Fruit fly (Drosophila melanogaster) whole organism, larva: ENCODE data around the gene CG17129.

Experiments used
- noc ChIP-seq: fragments of 200-800 bp; sonication (Bioruptor generic); optimal IDR thresholded peaks from 3 replicates; lab custom pipeline; 2019; ENCODE audit warnings: missing biosample characterization, mild to moderate bottlenecking, missing genetic modification characterization, moderate library complexity

CG17129 gene

DNA sequence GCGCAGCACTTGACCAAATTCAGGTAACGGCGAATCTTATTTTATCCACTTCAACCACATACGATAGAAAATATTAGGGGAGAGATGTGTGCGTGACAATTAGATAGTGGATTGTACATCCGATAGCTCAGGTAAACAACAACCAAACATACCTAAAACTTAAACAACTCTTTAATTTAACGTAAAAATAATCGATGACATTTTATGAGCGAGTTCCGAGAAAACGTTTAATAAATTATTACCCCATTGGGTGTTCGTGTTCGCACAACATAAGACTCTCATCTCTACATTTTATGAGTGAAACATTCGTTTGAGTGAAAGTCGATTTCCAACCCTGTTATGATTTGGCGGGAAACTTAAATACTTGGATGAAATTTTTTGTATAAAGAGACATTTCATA is at the start of gene CG17129:
Gene CG17129 (minus strand): TSS at position 69 of the 400 bp plus-strand sequence.
- peak; percentile 72 for TF ChIP-seq noc (tag; lab: Kevin White, UChicago)

DNA sequence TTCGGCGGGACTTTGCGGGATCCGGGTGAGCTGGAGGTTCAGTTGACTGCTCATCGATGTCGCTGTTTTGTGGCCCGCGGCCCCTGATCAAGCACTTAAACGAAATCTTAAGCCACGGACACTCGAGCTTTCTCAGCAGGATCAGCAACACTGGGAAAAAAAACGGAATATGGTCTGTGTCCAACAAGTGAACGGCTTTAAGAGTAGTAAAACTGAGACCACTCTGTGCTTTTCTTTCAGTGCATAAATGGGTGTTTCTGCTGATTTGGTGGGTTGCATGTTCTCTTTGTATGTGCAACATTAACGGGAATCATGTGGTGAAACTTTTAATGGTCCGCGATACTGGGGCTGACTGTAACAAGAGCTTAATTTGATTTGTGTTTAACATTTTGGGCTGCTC is 49.2 kb upstream of the CG17129 start:
- no peak for TF ChIP-seq noc (tag; lab: Kevin White, UChicago)

DNA sequence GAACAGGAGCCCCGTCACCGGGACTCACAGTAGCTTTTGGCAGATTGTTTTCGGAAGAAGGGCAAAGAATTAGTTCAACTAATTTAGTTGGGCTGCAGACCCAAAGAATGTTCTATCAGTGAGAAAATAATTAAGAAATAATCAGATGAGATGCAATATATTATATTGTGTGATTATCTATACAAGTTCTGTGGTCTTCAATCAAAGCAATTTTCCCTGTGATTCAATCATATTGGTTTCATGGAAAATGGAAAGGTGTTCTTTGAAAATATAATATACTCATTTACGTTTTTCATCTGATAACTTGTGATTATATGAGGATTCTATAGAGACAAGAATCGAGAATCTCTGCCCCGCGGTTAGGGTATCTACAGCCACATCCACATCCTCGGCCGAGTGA is 48.5 kb upstream of the CG17129 start:
- no peak for TF ChIP-seq noc (tag; lab: Kevin White, UChicago)

DNA sequence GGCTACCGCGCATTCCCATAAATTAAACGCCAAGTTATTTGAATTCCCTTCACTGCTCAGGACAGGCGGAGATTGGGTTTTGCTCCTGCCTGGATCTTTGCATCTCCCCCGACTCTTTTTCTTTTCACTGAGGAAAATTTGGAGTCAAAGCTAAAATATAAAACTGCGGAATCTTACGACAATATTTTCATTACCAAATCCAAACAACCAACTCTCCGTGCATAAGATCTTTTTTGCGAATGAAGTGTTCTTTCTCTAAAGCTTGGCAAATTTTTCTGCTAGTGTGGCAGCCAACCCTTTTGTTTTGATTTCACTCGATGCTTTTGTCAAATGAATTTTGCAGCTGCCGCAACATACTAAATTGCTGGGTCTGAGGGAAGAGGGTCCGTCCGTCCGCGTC is 47.7 kb upstream of the CG17129 start:
- TF ChIP-seq noc (tag; lab: Kevin White, UChicago): no peak

DNA sequence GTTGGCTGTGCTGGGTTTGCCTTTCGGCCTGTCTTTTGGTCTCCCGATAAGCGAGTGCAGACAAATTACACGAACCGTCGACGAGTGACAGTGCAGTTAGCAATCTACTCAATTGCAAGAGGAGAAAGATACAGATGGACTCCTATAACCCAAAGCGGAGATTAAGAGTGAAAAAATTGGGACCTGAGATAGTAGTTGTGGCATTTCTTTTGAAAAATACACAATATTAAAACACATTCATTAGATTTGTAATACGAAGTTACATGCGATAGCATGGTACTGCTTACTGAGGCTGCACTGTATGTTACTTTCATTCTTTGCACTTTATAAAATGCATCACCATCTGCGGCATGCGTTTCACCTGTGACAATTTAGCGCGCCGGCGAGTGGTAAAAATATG is 47.1 kb upstream of the CG17129 start:
- TF ChIP-seq noc (tag; lab: Kevin White, UChicago): no peak

DNA sequence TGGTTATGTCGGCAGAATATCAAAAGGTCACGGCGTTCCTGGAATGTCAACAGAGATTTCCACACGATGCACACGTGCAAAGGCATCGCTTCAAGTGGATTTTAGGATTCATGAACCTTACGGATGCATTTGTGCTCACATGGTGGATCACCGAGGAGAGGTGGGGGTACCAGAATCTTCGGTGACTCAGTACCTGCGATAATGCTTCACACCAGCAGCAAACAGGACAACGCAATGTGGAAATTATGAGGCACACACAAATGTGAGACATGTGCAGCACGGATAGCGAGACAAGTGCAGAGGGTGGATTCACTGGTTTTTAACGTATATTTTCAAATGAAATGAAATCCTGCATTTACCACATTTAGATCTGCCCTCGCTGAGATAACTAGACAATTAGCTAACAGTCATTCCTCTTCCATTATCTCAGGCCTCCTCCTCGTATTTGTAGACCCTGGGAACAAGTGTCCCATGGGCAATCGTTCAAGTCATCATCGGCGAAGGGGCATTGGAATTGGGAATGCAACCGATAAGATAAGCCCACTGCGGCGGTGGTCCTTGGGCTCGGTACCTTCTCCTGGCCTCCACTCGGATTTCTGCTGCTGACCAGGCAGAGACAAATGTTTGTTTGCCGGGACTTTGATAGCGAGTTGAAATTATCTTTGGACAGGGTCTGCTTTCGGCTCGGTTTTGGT is 46.5 kb upstream of the CG17129 start:
- TF ChIP-seq noc (tag; lab: Kevin White, UChicago): no peak

DNA sequence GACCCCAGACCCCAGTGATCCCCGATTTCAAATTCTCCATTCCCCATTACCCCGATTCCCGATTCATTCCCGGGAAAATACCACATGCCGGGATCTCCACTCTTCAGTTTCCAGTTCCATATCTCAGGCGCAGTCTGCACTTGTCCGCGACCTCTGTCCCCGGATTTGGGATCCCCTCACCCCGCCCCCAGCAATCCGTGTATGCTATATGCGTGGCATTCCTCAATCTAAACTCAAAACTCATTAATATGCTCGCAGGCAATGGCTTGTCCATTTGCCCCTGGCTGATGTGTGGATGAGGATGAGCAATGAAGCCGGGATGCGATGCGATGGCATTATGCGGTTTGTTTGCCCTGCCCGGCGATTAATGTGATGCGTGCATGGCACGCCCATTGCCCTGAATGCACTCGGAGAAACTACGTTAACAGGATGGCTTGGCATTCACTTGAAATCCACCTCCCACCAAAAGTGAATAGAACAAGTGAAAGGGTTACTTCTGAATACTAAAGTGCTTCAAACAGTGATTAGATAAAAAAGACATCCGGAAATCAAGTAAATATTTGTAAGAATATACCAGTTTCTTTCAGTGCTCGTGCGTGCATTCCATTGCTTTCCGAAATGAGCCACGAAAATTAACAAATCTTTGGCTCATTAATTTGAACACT is 45.5 kb upstream of the CG17129 start:
- no peak for TF ChIP-seq noc (tag; lab: Kevin White, UChicago)

DNA sequence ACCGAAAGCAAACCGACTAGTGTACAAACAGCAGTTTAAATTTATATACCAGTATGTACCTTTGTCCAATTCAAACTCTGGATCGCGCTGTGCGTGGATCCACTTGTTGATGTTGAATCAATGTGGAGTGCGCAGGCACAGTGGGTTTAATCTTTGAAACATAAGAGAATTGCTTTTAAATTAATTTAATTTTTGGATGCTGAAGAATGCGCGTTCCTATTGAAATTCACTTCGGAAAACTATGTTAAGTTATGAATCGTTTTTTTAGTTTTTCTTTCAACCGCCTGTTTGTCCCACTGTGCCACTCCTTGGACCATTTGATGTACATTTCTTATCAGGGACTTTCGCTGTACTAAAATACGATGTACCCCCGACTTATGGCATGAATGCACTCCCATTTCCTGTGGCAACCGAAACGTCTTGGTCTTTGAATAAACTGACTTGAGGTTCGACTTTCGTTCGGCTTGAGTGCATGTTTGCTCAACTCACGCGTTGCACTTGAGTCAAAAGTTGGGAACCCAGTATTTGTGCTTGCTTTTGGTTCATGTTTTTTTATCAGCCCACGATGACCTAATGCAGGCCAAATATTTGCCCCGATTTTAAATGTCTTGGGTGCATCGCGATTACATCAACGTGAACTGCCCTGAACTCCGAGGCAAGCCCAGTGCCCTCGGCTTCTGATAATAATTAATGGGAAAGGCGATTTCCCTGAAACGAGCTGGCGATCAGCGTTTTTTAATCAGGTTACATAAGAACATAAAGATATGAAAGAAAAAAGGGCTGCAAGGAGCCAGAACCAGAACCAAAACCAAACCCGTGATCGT is 44.6 kb upstream of the CG17129 start:
- no peak for TF ChIP-seq noc (tag; lab: Kevin White, UChicago)

DNA sequence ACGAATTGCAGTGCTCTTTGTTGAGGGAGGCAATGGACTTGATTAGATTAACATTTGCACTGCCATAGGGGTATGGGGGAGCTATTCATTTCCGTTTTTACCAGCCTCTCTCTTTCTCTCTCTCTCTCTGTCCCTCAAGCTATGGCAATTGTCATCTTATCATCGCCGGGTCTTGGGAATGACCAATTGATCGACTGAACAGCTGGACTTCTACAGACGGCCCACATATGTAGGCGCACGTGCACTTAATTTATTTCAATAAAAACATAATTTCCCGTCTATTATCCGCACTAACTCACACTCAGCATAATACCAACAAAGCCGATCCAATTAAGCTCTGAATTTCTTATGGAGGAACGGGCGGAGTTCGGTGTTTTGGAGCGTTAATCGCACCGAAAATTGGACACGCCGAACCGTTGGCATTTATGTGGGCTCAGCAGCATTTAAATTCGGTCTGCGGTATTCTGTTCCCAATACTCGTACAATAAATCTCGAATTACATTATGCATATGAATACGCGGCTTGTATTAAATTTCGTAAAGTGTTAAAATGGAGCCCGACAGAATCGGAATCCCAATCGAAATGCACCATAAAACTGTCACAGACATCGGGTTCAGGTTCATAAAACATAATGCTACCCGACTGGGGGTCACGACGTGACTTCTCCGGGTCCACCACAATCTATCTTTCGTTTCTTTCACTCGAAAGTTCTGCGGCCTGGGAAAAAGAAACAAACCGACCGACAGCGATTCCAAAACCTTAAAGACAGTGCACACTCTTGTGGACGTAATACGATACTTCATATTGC is 43.7 kb upstream of the CG17129 start:
- TF ChIP-seq noc (tag; lab: Kevin White, UChicago): no peak

DNA sequence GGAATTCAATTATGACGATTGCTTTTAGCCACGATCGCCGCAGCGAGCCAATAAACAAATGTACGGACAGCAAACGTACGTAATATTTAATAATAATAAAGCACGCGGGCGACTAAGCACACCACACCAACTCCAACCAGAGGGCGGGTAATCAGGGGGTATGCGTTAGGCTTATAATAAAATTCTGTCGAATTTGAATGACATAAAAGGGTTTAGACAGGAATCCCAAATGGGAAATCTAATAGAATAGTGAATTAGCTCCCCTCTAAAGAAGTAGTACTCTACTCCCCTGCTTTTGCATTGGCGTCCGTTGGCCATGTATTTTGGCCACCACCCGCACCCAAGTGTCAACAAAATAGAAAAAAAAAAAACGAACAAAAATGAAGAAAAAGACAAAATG is 42.3 kb upstream of the CG17129 start:
- TF ChIP-seq noc (tag; lab: Kevin White, UChicago): no peak

DNA sequence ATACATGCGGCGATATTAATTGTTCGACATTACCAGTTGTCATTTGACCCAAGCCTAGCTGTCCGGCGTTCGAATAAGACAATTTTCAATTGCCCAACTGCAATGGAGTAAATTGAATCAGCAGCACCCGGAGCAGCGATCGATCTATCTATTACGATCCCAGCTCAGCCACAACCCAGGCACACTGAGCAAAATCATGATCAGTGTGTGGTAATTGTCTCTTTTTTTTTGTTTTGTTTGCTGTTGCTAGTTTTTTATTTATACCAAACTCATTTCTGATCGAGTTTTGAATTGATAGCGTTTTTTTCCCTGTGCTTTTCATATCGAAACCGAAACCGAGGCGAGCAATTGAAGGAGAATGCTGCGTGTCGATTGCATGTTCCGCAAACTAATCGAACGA is 41.7 kb upstream of the CG17129 start:
- no peak for TF ChIP-seq noc (tag; lab: Kevin White, UChicago)

DNA sequence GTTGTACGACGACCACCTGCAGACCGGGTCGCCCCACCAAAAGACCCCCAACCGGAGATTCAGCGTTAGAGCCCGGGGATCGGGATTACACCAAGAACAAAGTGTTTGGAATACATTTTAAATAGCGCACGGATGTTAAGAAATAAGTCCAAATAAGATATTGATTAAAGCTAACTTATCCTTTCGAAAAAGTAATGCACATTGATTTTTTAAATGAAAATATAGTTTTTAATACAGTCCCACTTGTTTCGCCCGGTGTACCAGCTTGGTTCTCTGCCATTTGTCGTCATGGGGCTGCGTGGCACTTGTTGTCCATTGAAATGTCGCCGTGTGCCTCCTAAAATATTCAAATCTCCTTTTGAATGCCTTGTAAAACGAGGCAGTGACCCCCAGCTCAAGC is 40.9 kb upstream of the CG17129 start:
- no peak for TF ChIP-seq noc (tag; lab: Kevin White, UChicago)

DNA sequence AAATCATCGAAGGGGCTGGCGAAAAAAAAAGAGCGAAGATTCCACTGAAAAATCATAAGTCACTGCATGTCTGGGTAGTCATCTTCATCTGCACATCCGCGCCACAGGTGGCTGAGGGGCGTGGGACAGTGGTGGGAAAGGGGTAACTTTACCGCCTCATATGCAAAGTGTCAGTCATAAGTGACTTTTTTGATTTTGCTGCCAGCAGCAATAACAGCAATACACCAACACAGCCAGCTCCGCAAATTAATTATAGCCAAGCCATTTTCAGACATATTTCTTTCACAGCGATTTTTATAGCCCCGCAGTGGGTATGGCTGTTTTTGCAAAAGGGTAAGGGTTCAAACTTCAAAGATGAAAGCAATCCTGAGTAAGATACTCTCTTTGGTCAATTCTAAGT is 38.3 kb upstream of the CG17129 start:
- TF ChIP-seq noc (tag; lab: Kevin White, UChicago): no peak

DNA sequence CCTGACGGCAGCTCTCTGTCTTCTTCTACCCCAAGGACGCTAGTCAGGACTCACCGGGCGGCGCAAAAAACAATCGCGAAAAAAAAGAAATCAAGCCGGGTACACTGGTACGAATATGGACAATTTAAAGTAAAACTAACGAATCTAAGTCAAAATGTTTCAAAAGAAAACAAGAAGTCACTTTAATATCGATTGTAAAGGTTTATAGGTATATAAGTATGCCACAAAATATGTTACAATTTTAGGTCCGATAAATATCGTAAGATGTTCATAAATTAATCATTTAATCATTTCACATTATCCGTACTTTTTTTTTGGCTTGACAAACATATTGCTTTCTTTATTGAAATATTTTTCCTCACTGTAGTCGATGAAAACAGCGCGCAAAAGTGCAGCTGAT is 36.0 kb upstream of the CG17129 start:
- TF ChIP-seq noc (tag; lab: Kevin White, UChicago): no peak

DNA sequence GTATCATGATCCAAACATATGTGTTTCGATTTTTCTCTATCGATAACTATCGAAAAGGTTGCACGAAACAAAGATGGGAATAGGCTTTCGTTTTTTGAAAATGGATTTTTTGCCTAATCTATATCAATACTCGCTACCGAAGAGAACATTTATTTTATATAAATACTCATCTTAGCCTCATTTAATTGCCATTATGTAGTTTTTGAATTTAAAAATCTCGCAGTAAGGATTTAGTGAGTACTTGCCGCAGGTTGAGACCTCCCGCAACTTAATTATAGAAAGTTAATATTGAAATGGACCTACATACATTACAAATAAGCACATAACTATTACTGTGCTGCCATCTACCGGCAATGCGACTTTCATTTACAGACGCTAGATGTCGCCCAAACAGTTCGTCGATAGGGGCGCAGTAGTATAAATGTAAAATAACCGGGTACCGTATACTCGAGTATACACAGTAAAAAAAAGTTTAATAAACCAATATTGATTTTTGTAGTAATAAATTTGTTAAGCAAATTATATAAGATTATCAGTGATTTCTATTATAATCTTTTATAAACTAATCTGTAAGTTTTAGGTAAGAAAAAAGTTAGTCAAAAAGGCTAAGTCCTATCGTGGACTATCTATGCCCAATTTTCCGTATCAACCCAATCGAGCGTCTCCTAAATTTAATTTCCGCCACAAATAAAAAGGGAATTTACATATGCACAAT is 31.9 kb upstream of the CG17129 start, which contains the start of gene CG13896:
Gene CG13896 (minus strand): TSS at position 12 of the 715 bp plus-strand sequence.
- peak; percentile 5 for TF ChIP-seq noc (tag; lab: Kevin White, UChicago)
